Worm (Caenorhabditis elegans): Measurements from ENCODE around the gene glc-1.

DNA sequence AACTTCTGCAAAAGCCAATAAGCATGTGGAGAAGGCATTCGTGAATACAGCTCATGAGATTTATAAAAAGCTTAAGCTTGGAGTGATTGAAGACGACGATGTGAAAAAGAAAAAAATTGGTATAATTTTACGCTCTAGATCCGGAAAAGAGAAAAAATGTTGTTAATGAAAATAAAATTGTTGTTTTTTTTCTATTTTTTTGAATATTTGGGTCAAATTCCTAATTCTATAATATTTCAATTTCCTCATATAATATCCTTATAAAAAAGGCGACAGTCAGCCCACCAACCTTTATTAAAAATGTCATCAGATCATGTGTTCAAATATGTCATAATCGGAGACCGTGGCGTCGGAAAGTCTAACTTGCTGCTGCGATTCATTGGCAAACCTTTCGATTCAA is 24.1 kb upstream of the glc-1 start, which contains the start of gene rabr-3:
- TF ChIP-seq lin-15B (tag; optimal IDR thresholded peaks at IDR 0.05) = no peak
- no peak for TF ChIP-seq mab-9 (GFP tag; IDR thresholded peaks at IDR 0.05)
- no peak for TF ChIP-seq mep-1 (tag; optimal IDR thresholded peaks at IDR 0.05)
- no peak for TF ChIP-seq mdl-1 (tag; optimal IDR thresholded peaks at IDR 0.05)
- TF ChIP-seq elt-3 (tag; optimal IDR thresholded peaks at IDR 0.05) = no peak
- TF ChIP-seq aha-1 (tag; optimal IDR thresholded peaks at IDR 0.05) = no peak
